Fruit fly (Drosophila melanogaster): ENCODE results near the gene Crag.

Gene Crag

DNA sequence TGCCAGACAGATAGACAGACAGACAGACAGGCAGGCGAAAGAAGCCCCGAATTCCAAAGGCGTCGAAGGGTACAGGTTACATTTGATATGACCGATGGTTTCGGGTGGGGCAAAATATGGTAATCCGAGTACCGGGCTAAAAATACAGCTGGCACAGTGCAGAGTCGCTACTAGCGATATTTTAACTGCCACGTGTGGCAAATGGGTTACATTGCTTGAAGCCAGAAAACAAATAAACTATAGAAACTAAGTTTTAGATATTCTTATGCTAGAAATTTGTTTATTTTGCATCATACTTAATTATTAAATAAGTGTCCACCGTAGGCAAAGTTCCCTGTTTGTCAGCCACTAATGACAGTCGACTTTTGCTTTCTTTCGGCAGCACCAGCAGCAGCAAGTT, 8.7 kb upstream of the Crag start (continued):
- no peak for TF ChIP-seq NC2α (GFP tag; optimal IDR thresholded peaks at IDR 0.05)
- no peak for TF ChIP-seq dm (GFP tag; optimal IDR thresholded peaks at IDR 0.05)
- TF ChIP-seq ato (GFP tag; IDR thresholded peaks at IDR 0.05; ENCODE audit: partially characterized antibody) = no peak
- no peak for TF ChIP-seq cg (GFP tag; optimal IDR thresholded peaks at IDR 0.05)
- TF ChIP-seq CG12219 (GFP tag; optimal IDR thresholded peaks at IDR 0.05) = no peak
- TF ChIP-seq emc (GFP tag; optimal IDR thresholded peaks at IDR 0.05) = no peak
- no peak for TF ChIP-seq CG3163 (GFP tag; optimal IDR thresholded peaks at IDR 0.05)
- no peak for TF ChIP-seq fd64A (GFP tag; optimal IDR thresholded peaks at IDR 0.05)
- TF ChIP-seq caup (GFP tag; optimal IDR thresholded peaks at IDR 0.05; ENCODE audit: severe bottlenecking) = no peak
- TF ChIP-seq CG12659 (GFP tag; optimal IDR thresholded peaks at IDR 0.05) = peak; percentile 52
- no peak for TF ChIP-seq CG13894 (tag; optimal IDR thresholded peaks at IDR 0.05)
- TF ChIP-seq CG9437 (GFP tag; optimal IDR thresholded peaks at IDR 0.05) = no peak
- TF ChIP-seq sr (GFP tag; IDR thresholded peaks at IDR 0.05) = no peak
- no peak for TF ChIP-seq Sin3A (optimal IDR thresholded peaks at IDR 0.05)
- no peak for TF ChIP-seq CG1647 (GFP tag; optimal IDR thresholded peaks at IDR 0.05)
- peak; percentile 45 for TF ChIP-seq Meics (GFP tag; optimal IDR thresholded peaks at IDR 0.05)
- TF ChIP-seq Myb (GFP tag; optimal IDR thresholded peaks at IDR 0.05) = no peak
- TF ChIP-seq nerfin-2 (GFP tag; IDR thresholded peaks at IDR 0.05; ENCODE audit: partially characterized antibody) = no peak
- TF ChIP-seq NC2β (GFP tag; optimal IDR thresholded peaks at IDR 0.05) = no peak
- no peak for TF ChIP-seq CG15479 (GFP tag; optimal IDR thresholded peaks at IDR 0.05)
- no peak for TF ChIP-seq zfh1 (GFP tag; IDR thresholded peaks at IDR 0.05)
- TF ChIP-seq CG11093 (GFP tag; IDR thresholded peaks at IDR 0.05) = no peak
- TF ChIP-seq esg (GFP tag; conservative IDR thresholded peaks at IDR 0.05) = no peak; the same call in 1 of the 2 replicates
- TF ChIP-seq ranshi (GFP tag; IDR thresholded peaks at IDR 0.05) = no peak
- TF ChIP-seq Gsc (GFP tag; IDR thresholded peaks at IDR 0.05) = no peak
- no peak for TF ChIP-seq CG15696 (tag; optimal IDR thresholded peaks at IDR 0.05)
- TF ChIP-seq CG12391 (tag; optimal IDR thresholded peaks at IDR 0.05) = peak; percentile 2
- no peak for TF ChIP-seq fd3F (GFP tag; optimal IDR thresholded peaks at IDR 0.05)
- no peak for TF ChIP-seq CG2875 (GFP tag; optimal IDR thresholded peaks at IDR 0.05)
- peak; percentile 36; the same call in 1 of the 2 replicates for TF ChIP-seq CG9215 (GFP tag; IDR thresholded peaks at IDR 0.05)
- TF ChIP-seq Dref (GFP tag; IDR thresholded peaks at IDR 0.05) = no peak
- no peak for TF ChIP-seq CG15601 (tag; optimal IDR thresholded peaks at IDR 0.05)
- TF ChIP-seq CG8359 (GFP tag; optimal IDR thresholded peaks at IDR 0.05; ENCODE audit: borderline replicate concordance) = no peak
- TF ChIP-seq da (GFP tag; optimal IDR thresholded peaks at IDR 0.05) = no peak
- no peak for TF ChIP-seq cas (GFP tag; IDR thresholded peaks at IDR 0.05)
- TF ChIP-seq mam (GFP tag; optimal IDR thresholded peaks at IDR 0.05) = no peak
- no peak for TF ChIP-seq bcd (GFP tag; optimal IDR thresholded peaks at IDR 0.05)
- TF ChIP-seq Hsf (GFP tag; optimal IDR thresholded peaks at IDR 0.05) = no peak
- TF ChIP-seq Hey (tag; optimal IDR thresholded peaks at IDR 0.05) = no peak
- TF ChIP-seq C15 (GFP tag; IDR thresholded peaks at IDR 0.05) = no peak
- no peak for TF ChIP-seq Camta (GFP tag; optimal IDR thresholded peaks at IDR 0.05)
- no peak for TF ChIP-seq CG11398 (GFP tag; optimal IDR thresholded peaks at IDR 0.05)
- no peak for TF ChIP-seq CG2116 (GFP tag; optimal IDR thresholded peaks at IDR 0.05)
- no peak for TF ChIP-seq Hand (GFP tag; optimal IDR thresholded peaks at IDR 0.05)
- TF ChIP-seq Adf1 (GFP tag; IDR thresholded peaks at IDR 0.05) = no peak
- TF ChIP-seq CG34376 (GFP tag; optimal IDR thresholded peaks at IDR 0.05) = no peak
- no peak for TF ChIP-seq Opbp (GFP tag; IDR thresholded peaks at IDR 0.05; ENCODE audit: partially characterized antibody)
- TF ChIP-seq CG18262 (tag; optimal IDR thresholded peaks at IDR 0.05) = no peak
- TF ChIP-seq tup (GFP tag; optimal IDR thresholded peaks at IDR 0.05) = no peak
- TF ChIP-seq Rfx (GFP tag; IDR thresholded peaks at IDR 0.05) = peak; percentile 53; the same call in 1 of the 2 replicates
- no peak for TF ChIP-seq toy (GFP tag; IDR thresholded peaks at IDR 0.05)
- TF ChIP-seq CG14860 (GFP tag; IDR thresholded peaks at IDR 0.05; ENCODE audit: partially characterized antibody) = no peak

All from whole organism, embryonic.